Fruit fly (Drosophila melanogaster) whole organism, embryonic: ENCODE data around the gene CG5157.

Source experiments
- BtbVII ChIP-seq: fragments of 200-800 bp; sonication (Bioruptor generic); optimal IDR thresholded peaks from 3 replicates; lab custom pipeline; 2017; ENCODE audit warnings: missing biosample characterization, mild to moderate bottlenecking, missing genetic modification characterization
- C15 ChIP-seq: fragments of 200-800 bp; sonication (Bioruptor generic); IDR thresholded peaks from 3 replicates; pipeline ENCODE4 v1.3.6; 2022; ENCODE audit warnings: missing biosample characterization, missing genetic modification characterization
- CG1024 ChIP-seq: fragments of 200-800 bp; sonication (Bioruptor generic); IDR thresholded peaks from 2 replicates; pipeline ENCODE4 v1.3.6; 2022; ENCODE audit warnings: missing biosample characterization, missing genetic modification characterization
- CG10462 ChIP-seq: fragments of 200-800 bp; sonication (Bioruptor generic); optimal IDR thresholded peaks from 2 replicates; lab custom pipeline; 2016; ENCODE audit warnings: missing biosample characterization, missing genetic modification characterization
- CG12391 ChIP-seq: fragments of 200-800 bp; sonication (Bioruptor generic); optimal IDR thresholded peaks from 3 replicates; lab custom pipeline; 2018; ENCODE audit warnings: missing biosample characterization, mild to moderate bottlenecking, missing genetic modification characterization, moderate library complexity
- CG14965 ChIP-seq: fragments of 200-800 bp; sonication (Bioruptor generic); optimal IDR thresholded peaks from 2 replicates; lab custom pipeline; 2016; ENCODE audit warnings: missing biosample characterization, missing genetic modification characterization, borderline replicate concordance
- CG15073 ChIP-seq: fragments of 200-800 bp; sonication (Bioruptor generic); optimal IDR thresholded peaks from 2 replicates; lab custom pipeline; 2016; ENCODE audit warnings: missing biosample characterization, missing genetic modification characterization
- CG1529 ChIP-seq: fragments of 200-800 bp; sonication (Bioruptor generic); optimal IDR thresholded peaks from 3 replicates; lab custom pipeline; 2018; ENCODE audit warnings: missing biosample characterization, missing genetic modification characterization
- CG1603 ChIP-seq: fragments of 200-800 bp; sonication (Bioruptor generic); optimal IDR thresholded peaks from 2 replicates; lab custom pipeline; 2019; ENCODE audit warnings: missing biosample characterization, mild to moderate bottlenecking, missing genetic modification characterization, moderate library complexity
- CG16863 ChIP-seq: fragments of 200-800 bp; sonication (Bioruptor generic); optimal IDR thresholded peaks from 3 replicates; lab custom pipeline; 2016; ENCODE audit warnings: missing biosample characterization, missing genetic modification characterization
- CG17359 ChIP-seq: fragments of 200-800 bp; sonication (Bioruptor generic); optimal IDR thresholded peaks from 3 replicates; lab custom pipeline; 2018; ENCODE audit warnings: missing biosample characterization, mild to moderate bottlenecking, missing genetic modification characterization, moderate library complexity
- CG30431 ChIP-seq: fragments of 200-800 bp; sonication (Bioruptor generic); optimal IDR thresholded peaks from 2 replicates; lab custom pipeline; 2017; ENCODE audit warnings: missing biosample characterization, missing genetic modification characterization
- CG6654 ChIP-seq: fragments of 200-800 bp; sonication (Bioruptor generic); optimal IDR thresholded peaks from 2 replicates; lab custom pipeline; 2017; ENCODE audit warnings: missing biosample characterization, mild to moderate bottlenecking, missing genetic modification characterization
- CG6765 ChIP-seq: fragments of 200-800 bp; sonication (Bioruptor generic); optimal IDR thresholded peaks from 3 replicates; lab custom pipeline; 2017; ENCODE audit warnings: missing biosample characterization, mild to moderate bottlenecking, missing genetic modification characterization
- CG8944 ChIP-seq: fragments of 200-800 bp; sonication (Bioruptor generic); optimal IDR thresholded peaks from 3 replicates; lab custom pipeline; 2016; ENCODE audit warnings: missing biosample characterization, missing genetic modification characterization
- CG9215 ChIP-seq: fragments of 200-800 bp; sonication (Bioruptor generic); IDR thresholded peaks from 2 replicates; pipeline ENCODE4 v1.3.6; 2022; ENCODE audit warnings: missing biosample characterization, missing genetic modification characterization
- CG9817 ChIP-seq: fragments of 200-800 bp; sonication (Bioruptor generic); optimal IDR thresholded peaks from 2 replicates; lab custom pipeline; 2018; ENCODE audit warnings: missing biosample characterization, mild to moderate bottlenecking, missing genetic modification characterization, moderate library complexity
- CG9932 ChIP-seq: fragments of 200-800 bp; sonication (Bioruptor generic); IDR thresholded peaks from 2 replicates; pipeline ENCODE4 v1.3.6; 2022; ENCODE audit warnings: missing biosample characterization, missing genetic modification characterization
- D ChIP-seq, 2 experiments: fragments of 200-800 bp in 1 of 2; fragments of >200 bp in 1 of 2; sonication (Bioruptor generic) in 1 of 2; optimal IDR thresholded peaks; 2 replicates in 1 of 2; 3 replicates in 1 of 2; lab custom pipeline; 2017; ENCODE audit warnings: mild to moderate bottlenecking in 1 of 2, missing biosample characterization in 1 of 2, missing genetic modification characterization in 1 of 2, missing genetic modification reagents in 1 of 2
- D19B ChIP-seq: fragments of 200-800 bp; sonication (Bioruptor generic); optimal IDR thresholded peaks from 2 replicates; lab custom pipeline; 2017; ENCODE audit warnings: missing biosample characterization, mild to moderate bottlenecking, missing genetic modification characterization
- Dll ChIP-seq: fragments of 200-800 bp; sonication (Bioruptor generic); IDR thresholded peaks from 4 replicates; pipeline ENCODE4 v1.3.6; 2022; ENCODE audit warnings: missing biosample characterization, missing genetic modification characterization; ENCODE audit not compliant: partially characterized antibody
- Ets97D ChIP-seq: fragments of 200-800 bp; sonication (Bioruptor generic); optimal IDR thresholded peaks from 3 replicates; lab custom pipeline; 2016; ENCODE audit warnings: missing biosample characterization, missing genetic modification characterization
- Kr ChIP-seq: fragments of 200-800 bp; sonication (Bioruptor generic); optimal IDR thresholded peaks from 2 replicates; lab custom pipeline; 2017; ENCODE audit warnings: missing biosample characterization, mild to moderate bottlenecking, missing genetic modification characterization
- Med ChIP-seq: fragments of 200-800 bp; sonication (Bioruptor generic); peaks from one replicate; lab custom pipeline; 2016; ENCODE audit warnings: missing biosample characterization, missing genetic modification characterization, mild to moderate bottlenecking, inconsistent platforms, moderate library complexity
- Oli ChIP-seq: fragments of 200-800 bp; sonication (Bioruptor generic); optimal IDR thresholded peaks from 2 replicates; lab custom pipeline; 2018; ENCODE audit warnings: missing biosample characterization, mild to moderate bottlenecking, missing genetic modification characterization, moderate library complexity
- btn ChIP-seq: fragments of 200-800 bp; sonication (Bioruptor generic); optimal IDR thresholded peaks from 2 replicates; lab custom pipeline; 2016; ENCODE audit warnings: missing biosample characterization, missing genetic modification characterization
- caup ChIP-seq: fragments of 200-800 bp; sonication (Bioruptor generic); optimal IDR thresholded peaks from 3 replicates; lab custom pipeline; 2017; ENCODE audit warnings: missing biosample characterization, mild to moderate bottlenecking, missing genetic modification characterization, moderate library complexity; ENCODE audit not compliant: severe bottlenecking
- dpn ChIP-seq, 2 experiments: fragments of 200-800 bp; sonication (Bioruptor generic); optimal IDR thresholded peaks; 3 replicates each; lab custom pipeline; 2016; ENCODE audit warnings: missing biosample characterization in 2 of 2, missing genetic modification characterization in 2 of 2
- fd64A ChIP-seq: fragments of 200-800 bp; sonication (Bioruptor generic); optimal IDR thresholded peaks from 3 replicates; lab custom pipeline; 2018; ENCODE audit warnings: missing biosample characterization, mild to moderate bottlenecking, missing genetic modification characterization
- fu2 ChIP-seq: fragments of 200-800 bp; sonication (Bioruptor generic); optimal IDR thresholded peaks from 2 replicates; lab custom pipeline; 2016; ENCODE audit warnings: missing biosample characterization, missing genetic modification characterization
- gcm2 ChIP-seq: fragments of 200-800 bp; sonication (Bioruptor generic); optimal IDR thresholded peaks from 2 replicates; lab custom pipeline; 2016; ENCODE audit warnings: missing biosample characterization, missing genetic modification characterization
- ham ChIP-seq: fragments of 200-800 bp; sonication (Bioruptor generic); IDR thresholded peaks from 2 replicates; pipeline ENCODE4 v1.3.6; 2022; ENCODE audit warnings: missing biosample characterization, missing genetic modification characterization
- her ChIP-seq: fragments of 200-800 bp; sonication (Bioruptor generic); optimal IDR thresholded peaks from 2 replicates; lab custom pipeline; 2016; ENCODE audit warnings: missing biosample characterization, missing genetic modification characterization
- hkb ChIP-seq, 2 experiments: fragments of 200-800 bp in 1 of 2; fragments of >200 bp in 1 of 2; sonication (Bioruptor generic) in 1 of 2; IDR thresholded peaks in 1 of 2; optimal IDR thresholded peaks in 1 of 2; 2 replicates each; pipeline versions ENCODE4 v1.3.6 to Lab custom; 2017 to 2022; ENCODE audit warnings: missing biosample characterization in 1 of 2, missing genetic modification characterization in 1 of 2
- ind ChIP-seq: fragments of 200-800 bp; sonication (Bioruptor generic); optimal IDR thresholded peaks from 3 replicates; lab custom pipeline; 2016; ENCODE audit warnings: missing biosample characterization, missing genetic modification characterization
- kah ChIP-seq: fragments of 200-800 bp; sonication (Bioruptor generic); optimal IDR thresholded peaks from 2 replicates; lab custom pipeline; 2018; ENCODE audit warnings: missing biosample characterization, mild to moderate bottlenecking, missing genetic modification characterization
- klu ChIP-seq: fragments of 200-800 bp; sonication (Bioruptor generic); IDR thresholded peaks from 2 replicates; pipeline ENCODE4 v1.3.6; 2022; ENCODE audit warnings: missing biosample characterization, missing genetic modification characterization
- lola ChIP-seq, 3 experiments: fragments of >200 bp in 2 of 3; fragments of 200-800 bp in 1 of 3; sonication (Bioruptor generic) in 1 of 3; optimal IDR thresholded peaks; 2 replicates each; lab custom pipeline; 2017 to 2019; ENCODE audit warnings: missing biosample characterization in 3 of 3, missing genetic modification characterization in 3 of 3, mild to moderate bottlenecking in 1 of 3, moderate library complexity in 1 of 3
- maf-S ChIP-seq: fragments of 200-800 bp; sonication (Bioruptor generic); optimal IDR thresholded peaks from 2 replicates; lab custom pipeline; 2016; ENCODE audit warnings: missing biosample characterization, missing genetic modification characterization
- nerfin-2 ChIP-seq: fragments of 200-800 bp; sonication (Bioruptor generic); IDR thresholded peaks from 2 replicates; pipeline ENCODE4 v1.3.6; 2022; ENCODE audit warnings: missing biosample characterization, missing genetic modification characterization; ENCODE audit not compliant: partially characterized antibody
- otp ChIP-seq: fragments of 200-800 bp; sonication (Bioruptor generic); IDR thresholded peaks from 3 replicates; pipeline ENCODE4, ENCODE4 v1.3.6; 2022; ENCODE audit warnings: missing biosample characterization, missing genetic modification characterization
- pros ChIP-seq: fragments of 200-800 bp; sonication (Bioruptor generic); optimal IDR thresholded peaks from 3 replicates; lab custom pipeline; 2019; ENCODE audit warnings: missing biosample characterization, mild to moderate bottlenecking, missing genetic modification characterization, moderate library complexity
- scrt ChIP-seq: fragments of 200-800 bp; sonication (Bioruptor generic); optimal IDR thresholded peaks from 2 replicates; lab custom pipeline; 2018; ENCODE audit warnings: missing biosample characterization, mild to moderate bottlenecking, missing genetic modification characterization, moderate library complexity
- sens-2 ChIP-seq: fragments of 200-800 bp; sonication (Bioruptor generic); IDR thresholded peaks from 2 replicates; pipeline ENCODE4 v1.3.6; 2022; ENCODE audit warnings: missing biosample characterization, missing genetic modification characterization
- sima ChIP-seq: fragments of 200-800 bp; sonication (Bioruptor generic); optimal IDR thresholded peaks from 2 replicates; lab custom pipeline; 2016; ENCODE audit warnings: missing biosample characterization, missing genetic modification characterization
- unc-4 ChIP-seq: fragments of 200-800 bp; sonication (Bioruptor generic); IDR thresholded peaks from 2 replicates; pipeline ENCODE4 v1.3.6; 2022; ENCODE audit warnings: missing biosample characterization, missing genetic modification characterization; ENCODE audit not compliant: partially characterized antibody
- vfl ChIP-seq: fragments of 200-800 bp; sonication (Bioruptor generic); optimal IDR thresholded peaks from 2 replicates; lab custom pipeline; 2016; ENCODE audit warnings: missing biosample characterization, missing genetic modification characterization

The CG5157 gene

dm6 chr3L:16157251-16158190, 19.8 kb upstream of the CG5157 start (continued):
- TF ChIP-seq CG1529 (GFP tag; lab: Kevin White, UChicago) (peak; percentile 56), CG17359 (peak; percentile 60), fu2 (GFP tag; lab: Kevin White, UChicago) (peak; percentile 1), BtbVII (GFP tag; lab: Kevin White, UChicago) (peak; percentile 47), lola (GFP tag; optimal IDR thresholded peaks at IDR 0.05; lab: Kevin White, UChicago) (peak in 1 of 3 experiments; percentile 37), pros (GFP tag; lab: Kevin White, UChicago) (no peak), klu (no peak), vfl (GFP tag; lab: Kevin White, UChicago) (no peak), CG1603 (tag; lab: Kevin White, UChicago) (peak; percentile 34), gcm2 (GFP tag; lab: Kevin White, UChicago) (no peak), otp (no peak), CG9215 (GFP tag; lab: Robert Waterston, UW) (no peak), CG6654 (no peak), CG8944 (GFP tag; lab: Kevin White, UChicago) (peak; percentile 21), C15 (no peak), btn (GFP tag; lab: Kevin White, UChicago) (peak; percentile 20), hkb (optimal IDR thresholded peaks at IDR 0.05; lab: Kevin White, UChicago) (no peak), hkb (GFP tag; IDR thresholded peaks at IDR 0.05; lab: Robert Waterston, UW) (0 out of 2 replicates have a peak, but pooled peaks have one; percentile 35), CG12391 (tag; lab: Kevin White, UChicago) (peak; percentile 63), maf-S (peak; percentile 14), D (optimal IDR thresholded peaks at IDR 0.05; lab: Kevin White, UChicago) (no peak), D (GFP tag; optimal IDR thresholded peaks at IDR 0.05; lab: Kevin White, UChicago) (peak; percentile 30), CG9817 (tag; lab: Kevin White, UChicago) (peak; percentile 38), Med (peak; percentile 82), Dll (no peak), Kr (GFP tag; lab: Kevin White, UChicago) (no peak), CG6765 (GFP tag; lab: Kevin White, UChicago) (no peak), CG1024 (no peak), CG10462 (no peak), CG30431 (GFP tag; lab: Kevin White, UChicago) (peak; percentile 6), kah (GFP tag; lab: Kevin White, UChicago) (no peak), Oli (tag; lab: Kevin White, UChicago) (peak; percentile 58), D19B (peak; percentile 3), CG9932 (no peak), scrt (GFP tag; lab: Kevin White, UChicago) (peak; percentile 35), unc-4 (GFP tag; lab: Robert Waterston, UW) (no peak), CG15073 (GFP tag; lab: Kevin White, UChicago) (no peak), ind (peak; percentile 54), CG16863 (GFP tag; lab: Kevin White, UChicago) (peak; percentile 35), caup (GFP tag; lab: Kevin White, UChicago) (no peak), sima (GFP tag; lab: Kevin White, UChicago) (no peak), dpn (GFP tag; optimal IDR thresholded peaks at IDR 0.05; lab: Kevin White, UChicago) (peak; percentile 54 to 61), her (peak; percentile 12), CG14965 (GFP tag; lab: Kevin White, UChicago) (no peak), fd64A (no peak), nerfin-2 (GFP tag; lab: Robert Waterston, UW) (no peak), ham (GFP tag; lab: Robert Waterston, UW) (no peak), sens-2 (GFP tag; lab: Robert Waterston, UW) (no peak), Ets97D (GFP tag; lab: Kevin White, UChicago) (no peak)
